Fruit fly (Drosophila melanogaster) whole organism, embryonic: Measurements from ENCODE around the gene CG7565.
A peak's percentile ranks its signal among the peaks of the same experiment; 100 is the strongest.

Experiments used
- Aef1 ChIP-seq: fragments of 200-800 bp; sonication (Bioruptor generic); IDR thresholded peaks from 3 replicates; pipeline ENCODE4 v1.3.6; 2022; ENCODE audit warnings: missing biosample characterization, missing genetic modification characterization
- Bdp1 ChIP-seq: fragments of 200-800 bp; sonication (Bioruptor generic); optimal IDR thresholded peaks from 3 replicates; lab custom pipeline; 2016; ENCODE audit warnings: missing biosample characterization, missing genetic modification characterization
- CG10543 ChIP-seq: fragments of 200-800 bp; sonication (Bioruptor generic); optimal IDR thresholded peaks from 3 replicates; lab custom pipeline; 2017; ENCODE audit warnings: missing biosample characterization, mild to moderate bottlenecking, missing genetic modification characterization, moderate library complexity
- CG10979 ChIP-seq: fragments of 200-800 bp; sonication (Bioruptor generic); optimal IDR thresholded peaks from 2 replicates; lab custom pipeline; 2018; ENCODE audit warnings: missing biosample characterization, mild to moderate bottlenecking, missing genetic modification characterization, moderate library complexity
- CG11723 ChIP-seq: fragments of 200-800 bp; sonication (Bioruptor generic); optimal IDR thresholded peaks from 2 replicates; lab custom pipeline; 2017; ENCODE audit warnings: missing biosample characterization, mild to moderate bottlenecking, missing genetic modification characterization
- CG13424 ChIP-seq: fragments of 200-800 bp; sonication (Bioruptor generic); optimal IDR thresholded peaks from 2 replicates; lab custom pipeline; 2019; ENCODE audit warnings: missing biosample characterization, mild to moderate bottlenecking, missing genetic modification characterization, moderate library complexity
- CG13624 ChIP-seq: fragments of 200-800 bp; sonication (Bioruptor generic); optimal IDR thresholded peaks from 2 replicates; lab custom pipeline; 2016; ENCODE audit warnings: missing biosample characterization, missing genetic modification characterization
- CG13894 ChIP-seq: fragments of 200-800 bp; sonication (Bioruptor generic); optimal IDR thresholded peaks from 3 replicates; lab custom pipeline; 2018; ENCODE audit warnings: missing biosample characterization, mild to moderate bottlenecking, missing genetic modification characterization, moderate library complexity
- CG15073 ChIP-seq: fragments of 200-800 bp; sonication (Bioruptor generic); optimal IDR thresholded peaks from 2 replicates; lab custom pipeline; 2016; ENCODE audit warnings: missing biosample characterization, missing genetic modification characterization
- CG15514 ChIP-seq: fragments of 200-800 bp; sonication (Bioruptor generic); optimal IDR thresholded peaks from 3 replicates; lab custom pipeline; 2017; ENCODE audit warnings: missing biosample characterization, missing genetic modification characterization, mild to moderate bottlenecking, moderate library complexity, missing genetic modification reagents
- CG17361 ChIP-seq: fragments of 200-800 bp; sonication (Bioruptor generic); IDR thresholded peaks from 3 replicates; pipeline ENCODE4 v1.3.6; 2022; ENCODE audit warnings: missing biosample characterization, missing genetic modification characterization
- CG31365 ChIP-seq: fragments of 200-800 bp; sonication (Bioruptor generic); optimal IDR thresholded peaks from 2 replicates; lab custom pipeline; 2018; ENCODE audit warnings: missing biosample characterization, mild to moderate bottlenecking, missing genetic modification characterization
- CG6175 ChIP-seq: fragments of 200-800 bp; sonication (Bioruptor generic); IDR thresholded peaks from 3 replicates; pipeline ENCODE4 v1.3.6; 2022; ENCODE audit warnings: missing biosample characterization, missing genetic modification characterization
- CG6654 ChIP-seq: fragments of 200-800 bp; sonication (Bioruptor generic); optimal IDR thresholded peaks from 2 replicates; lab custom pipeline; 2017; ENCODE audit warnings: missing biosample characterization, mild to moderate bottlenecking, missing genetic modification characterization
- CG8924 ChIP-seq: fragments of 200-800 bp; optimal IDR thresholded peaks from 3 replicates; lab custom pipeline; 2019; ENCODE audit warnings: missing biosample characterization, mild to moderate bottlenecking, missing genetic modification characterization, moderate library complexity
- Dfd ChIP-seq, 2 experiments: fragments of >200 bp; optimal IDR thresholded peaks; 2 replicates each; lab custom pipeline; 2017; ENCODE audit warnings: missing biosample characterization in 2 of 2, missing genetic modification characterization in 2 of 2
- Dref ChIP-seq: fragments of 200-800 bp; sonication (Bioruptor generic); IDR thresholded peaks from 2 replicates; pipeline ENCODE4 v1.3.6; 2022; ENCODE audit warnings: missing biosample characterization, missing genetic modification characterization
- Fer1 ChIP-seq: fragments of 200-800 bp; sonication (Bioruptor generic); optimal IDR thresholded peaks from 2 replicates; lab custom pipeline; 2017; ENCODE audit warnings: missing biosample characterization, mild to moderate bottlenecking, missing genetic modification characterization
- HHEX ChIP-seq: fragments of 200-800 bp; sonication (Bioruptor generic); optimal IDR thresholded peaks from 3 replicates; lab custom pipeline; 2017; ENCODE audit warnings: missing biosample characterization, mild to moderate bottlenecking, missing genetic modification characterization, missing genetic modification reagents
- Hsf ChIP-seq: fragments of 200-800 bp; sonication (Bioruptor generic); optimal IDR thresholded peaks from 3 replicates; lab custom pipeline; 2016; ENCODE audit warnings: missing biosample characterization, missing genetic modification characterization
- Kr ChIP-seq: fragments of 200-800 bp; sonication (Bioruptor generic); optimal IDR thresholded peaks from 2 replicates; lab custom pipeline; 2017; ENCODE audit warnings: missing biosample characterization, mild to moderate bottlenecking, missing genetic modification characterization
- Oaz ChIP-seq: fragments of 200-800 bp; sonication (Bioruptor generic); IDR thresholded peaks from 2 replicates; pipeline ENCODE4 v1.3.6; 2022; ENCODE audit warnings: missing biosample characterization, missing genetic modification characterization
- Pdp1 ChIP-seq, 2 experiments: fragments of 200-800 bp; sonication (Bioruptor generic); optimal IDR thresholded peaks; 3 replicates each; lab custom pipeline; 2016; ENCODE audit warnings: missing biosample characterization in 2 of 2, missing genetic modification characterization in 2 of 2, mild to moderate bottlenecking in 1 of 2, moderate library complexity in 1 of 2
- Sox100B ChIP-seq: fragments of 200-800 bp; sonication (Bioruptor generic); optimal IDR thresholded peaks from 3 replicates; lab custom pipeline; 2018; ENCODE audit warnings: missing biosample characterization, mild to moderate bottlenecking, missing genetic modification characterization
- TFAM ChIP-seq: fragments of 200-800 bp; sonication (Bioruptor generic); optimal IDR thresholded peaks from 2 replicates; lab custom pipeline; 2017; ENCODE audit warnings: missing biosample characterization, missing genetic modification characterization, inconsistent platforms
- Usf ChIP-seq: fragments of 200-800 bp; sonication (Bioruptor generic); optimal IDR thresholded peaks from 2 replicates; lab custom pipeline; 2017; ENCODE audit warnings: missing genotype, missing biosample characterization, missing genetic modification characterization
- YL-1 ChIP-seq: fragments of 200-800 bp; sonication (Bioruptor generic); optimal IDR thresholded peaks from 3 replicates; lab custom pipeline; 2017; ENCODE audit warnings: missing biosample characterization, mild to moderate bottlenecking, missing genetic modification characterization
- ac ChIP-seq: fragments of 200-800 bp; sonication (Bioruptor generic); optimal IDR thresholded peaks from 3 replicates; lab custom pipeline; 2017; ENCODE audit warnings: missing biosample characterization, mild to moderate bottlenecking, missing genetic modification characterization
- dm ChIP-seq: fragments of 200-800 bp; sonication (Bioruptor generic); optimal IDR thresholded peaks from 3 replicates; lab custom pipeline; 2016; ENCODE audit warnings: missing biosample characterization, missing genetic modification characterization
- fd96Cb ChIP-seq: fragments of 200-800 bp; sonication (Bioruptor generic); optimal IDR thresholded peaks from 2 replicates; lab custom pipeline; 2018; ENCODE audit warnings: missing biosample characterization, mild to moderate bottlenecking, missing genetic modification characterization, moderate library complexity
- gt ChIP-seq: fragments of 200-800 bp; sonication (Bioruptor generic); IDR thresholded peaks from 2 replicates; pipeline ENCODE4 v1.3.6; 2022; ENCODE audit warnings: missing biosample characterization, missing genetic modification characterization
- hkb ChIP-seq, 2 experiments: fragments of 200-800 bp in 1 of 2; fragments of >200 bp in 1 of 2; sonication (Bioruptor generic) in 1 of 2; IDR thresholded peaks in 1 of 2; optimal IDR thresholded peaks in 1 of 2; 2 replicates each; pipeline versions ENCODE4 v1.3.6 to Lab custom; 2017 to 2022; ENCODE audit warnings: missing biosample characterization in 1 of 2, missing genetic modification characterization in 1 of 2
- klu ChIP-seq: fragments of 200-800 bp; sonication (Bioruptor generic); IDR thresholded peaks from 2 replicates; pipeline ENCODE4 v1.3.6; 2022; ENCODE audit warnings: missing biosample characterization, missing genetic modification characterization
- luna ChIP-seq: fragments of 200-800 bp; sonication (Bioruptor generic); optimal IDR thresholded peaks from 2 replicates; lab custom pipeline; 2016; ENCODE audit warnings: missing biosample characterization, missing genetic modification characterization
- nmo ChIP-seq: fragments of 200-800 bp; sonication (Bioruptor generic); optimal IDR thresholded peaks from 2 replicates; lab custom pipeline; 2018; ENCODE audit warnings: missing biosample characterization, mild to moderate bottlenecking, missing genetic modification characterization, moderate library complexity
- otp ChIP-seq: fragments of 200-800 bp; sonication (Bioruptor generic); IDR thresholded peaks from 3 replicates; pipeline ENCODE4, ENCODE4 v1.3.6; 2022; ENCODE audit warnings: missing biosample characterization, missing genetic modification characterization
- rib ChIP-seq: fragments of 200-800 bp; sonication (Bioruptor generic); IDR thresholded peaks from 2 replicates; pipeline ENCODE4 v1.3.6; 2022; ENCODE audit warnings: missing biosample characterization, missing genetic modification characterization
- shn ChIP-seq: fragments of 200-800 bp; sonication (Bioruptor generic); optimal IDR thresholded peaks from 3 replicates; lab custom pipeline; 2016; ENCODE audit warnings: missing biosample characterization, missing genetic modification characterization
- sim ChIP-seq: fragments of 200-800 bp; sonication (Bioruptor generic); IDR thresholded peaks from 2 replicates; pipeline ENCODE4 v1.3.6; 2022; ENCODE audit warnings: missing biosample characterization, missing genetic modification characterization
- sug ChIP-seq: fragments of 200-800 bp; optimal IDR thresholded peaks from 2 replicates; lab custom pipeline; 2019; ENCODE audit warnings: missing biosample characterization, mild to moderate bottlenecking, missing genetic modification characterization, moderate library complexity
- tna ChIP-seq: fragments of 200-800 bp; sonication (Bioruptor generic); IDR thresholded peaks from 2 replicates; pipeline ENCODE4 v1.3.6; 2022; ENCODE audit warnings: missing biosample characterization, missing genetic modification characterization; ENCODE audit not compliant: partially characterized antibody
- usp ChIP-seq: fragments of >200 bp; optimal IDR thresholded peaks from 2 replicates; lab custom pipeline; 2017; ENCODE audit warnings: missing biosample characterization, missing genetic modification characterization

CG7565 gene

DNA sequence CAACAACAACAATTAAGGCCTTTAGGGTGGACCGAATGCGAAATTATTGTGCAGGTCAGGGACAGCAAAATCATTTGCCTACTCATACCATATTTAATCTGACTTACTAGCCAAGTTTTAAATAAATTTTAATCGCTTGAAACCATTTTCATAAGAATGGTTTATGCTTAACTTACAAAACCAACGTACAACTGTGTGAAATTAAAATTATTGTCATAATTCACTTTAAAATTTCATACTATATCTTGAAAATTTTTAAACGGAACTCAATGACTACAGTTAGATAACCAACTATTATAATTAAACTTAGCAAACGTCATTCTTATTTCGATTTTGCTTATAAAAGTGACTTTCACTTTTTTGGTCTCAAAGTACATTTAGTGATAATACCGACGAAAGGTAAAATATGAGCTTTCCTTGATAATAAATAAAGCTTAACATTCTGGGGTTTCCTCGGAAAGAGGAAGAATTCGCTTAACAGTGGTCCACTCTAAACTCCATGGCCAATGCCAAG is 34.8 kb downstream of the CG7565 start (continued):
- TF ChIP-seq usp = no peak
- TF ChIP-seq Fer1 (GFP tag; lab: Kevin White, UChicago) = peak; percentile 37
- peak; percentile 40 for TF ChIP-seq CG13424 (tag; lab: Kevin White, UChicago)
- peak; percentile 70 for TF ChIP-seq Sox100B (GFP tag; lab: Kevin White, UChicago)
- TF ChIP-seq CG6654 (GFP tag; lab: Kevin White, UChicago) = peak; percentile 2
- TF ChIP-seq CG8924 = peak; percentile 23
- no peak for TF ChIP-seq nmo
- no peak for TF ChIP-seq Usf (GFP tag; lab: Kevin White, UChicago)
- no peak for TF ChIP-seq ac (GFP tag; lab: Kevin White, UChicago)
- TF ChIP-seq tna (GFP tag; lab: Robert Waterston, UW) = no peak
- TF ChIP-seq Oaz (GFP tag; lab: Robert Waterston, UW) = no peak
- no peak for TF ChIP-seq Aef1 (GFP tag; lab: Robert Waterston, UW)
- no peak for TF ChIP-seq shn
- peak; percentile 33 for TF ChIP-seq CG11723
- no peak for TF ChIP-seq CG15073 (GFP tag; lab: Kevin White, UChicago)
- TF ChIP-seq CG10543 (GFP tag; lab: Kevin White, UChicago) = no peak
- no peak for TF ChIP-seq gt (GFP tag; lab: Robert Waterston, UW)
- TF ChIP-seq fd96Cb (tag; lab: Kevin White, UChicago) = peak; percentile 10
- TF ChIP-seq CG13894 (tag; lab: Kevin White, UChicago) = peak; percentile 8
- no peak for TF ChIP-seq luna (GFP tag; lab: Kevin White, UChicago)
- peak; percentile 73; the same call in 2 of the 3 replicates for TF ChIP-seq CG17361 (GFP tag; lab: Robert Waterston, UW)
- no peak for TF ChIP-seq Bdp1 (GFP tag; lab: Kevin White, UChicago)
- no peak for TF ChIP-seq TFAM (GFP tag; lab: Kevin White, UChicago)
- no peak for TF ChIP-seq Dfd (GFP tag; optimal IDR thresholded peaks at IDR 0.05; lab: Kevin White, UChicago)
- TF ChIP-seq HHEX (GFP tag; lab: Kevin White, UChicago) = peak; percentile 51
- TF ChIP-seq otp = no peak
- TF ChIP-seq CG6175 = no peak
- no peak for TF ChIP-seq sug
- TF ChIP-seq hkb (optimal IDR thresholded peaks at IDR 0.05; lab: Kevin White, UChicago) = no peak
- peak; percentile 50; the same call in 1 of the 2 replicates for TF ChIP-seq hkb (GFP tag; IDR thresholded peaks at IDR 0.05; lab: Robert Waterston, UW)
- no peak for TF ChIP-seq dm (GFP tag; lab: Kevin White, UChicago)
- no peak for TF ChIP-seq sim (GFP tag; lab: Robert Waterston, UW)
- no peak for TF ChIP-seq CG13624 (GFP tag; lab: Kevin White, UChicago)
- peak in 1 of 2 experiments; percentile 40 for TF ChIP-seq Pdp1 (GFP tag; optimal IDR thresholded peaks at IDR 0.05; lab: Kevin White, UChicago)
- no peak for TF ChIP-seq Kr (GFP tag; lab: Kevin White, UChicago)
- no peak for TF ChIP-seq Dref
- no peak for TF ChIP-seq CG15514 (GFP tag; lab: Kevin White, UChicago)
- TF ChIP-seq rib (GFP tag; lab: Robert Waterston, UW) = no peak
- TF ChIP-seq CG31365 (tag; lab: Kevin White, UChicago) = no peak
- peak; percentile 34 for TF ChIP-seq CG10979
- TF ChIP-seq YL-1 (GFP tag; lab: Kevin White, UChicago) = no peak
- TF ChIP-seq klu (GFP tag; lab: Robert Waterston, UW) = no peak
- TF ChIP-seq Hsf (GFP tag; lab: Kevin White, UChicago) = peak; percentile 34
